Fruit fly (Drosophila melanogaster): ENCODE measurements around the gene CG34260.

The CG34260 gene

dm6 chr3L:20752964-20753363, 39.1 kb downstream of the CG34260 start:
- no peak for TF ChIP-seq fru (GFP tag; optimal IDR thresholded peaks at IDR 0.05)
- TF ChIP-seq brk (GFP tag; optimal IDR thresholded peaks at IDR 0.05) = no peak
- no peak for TF ChIP-seq CG9705 (GFP tag; optimal IDR thresholded peaks at IDR 0.05)
- no peak for TF ChIP-seq dmrt93B (GFP tag; optimal IDR thresholded peaks at IDR 0.05)
- TF ChIP-seq Abd-B (GFP tag; optimal IDR thresholded peaks at IDR 0.05) = no peak
- no peak for TF ChIP-seq Hnf4 (GFP tag; optimal IDR thresholded peaks at IDR 0.05)
- TF ChIP-seq Dif (GFP tag; optimal IDR thresholded peaks at IDR 0.05; ENCODE audit: partially characterized antibody) = no peak
- TF ChIP-seq dl (GFP tag; optimal IDR thresholded peaks at IDR 0.05; ENCODE audit: insufficient read depth in 1 of 2, partially characterized antibody in 2 of 2) = no peak
- no peak for TF ChIP-seq HLH106 (tag; optimal IDR thresholded peaks at IDR 0.05)
- no peak for TF ChIP-seq Sp1 (GFP tag; optimal IDR thresholded peaks at IDR 0.05)
- no peak for TF ChIP-seq tai (GFP tag; optimal IDR thresholded peaks at IDR 0.05)
- TF ChIP-seq Hr83 (GFP tag; optimal IDR thresholded peaks at IDR 0.05; ENCODE audit: poor library complexity, severe bottlenecking) = no peak
- TF ChIP-seq psq (GFP tag; optimal IDR thresholded peaks at IDR 0.05) = no peak
- no peak for TF ChIP-seq sage (GFP tag; optimal IDR thresholded peaks at IDR 0.05)
- TF ChIP-seq dsf (GFP tag; optimal IDR thresholded peaks at IDR 0.05; ENCODE audit: borderline replicate concordance) = no peak

DNA sequence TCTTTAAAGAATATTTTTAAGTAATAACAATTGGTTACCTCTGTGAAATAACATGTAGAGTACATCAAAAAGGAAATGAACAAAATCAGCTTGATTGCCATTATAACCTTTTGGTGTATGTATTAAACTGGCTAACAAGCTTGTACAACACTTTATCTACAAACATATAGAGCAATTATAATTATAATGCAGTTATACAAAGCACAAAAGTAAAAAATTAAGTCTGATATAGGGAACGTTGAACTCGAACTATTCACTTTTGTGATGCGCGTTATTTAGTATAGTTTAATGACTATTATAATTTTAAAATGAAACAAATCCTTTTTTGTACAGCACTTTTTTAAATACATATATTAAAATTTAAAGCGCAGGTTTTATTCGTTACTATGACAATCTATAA, 41.7 kb downstream of the CG34260 start, which contains the start of gene CG33912:
TSS of gene CG33912 (minus strand) at position 101 of the 400 bp plus-strand sequence.
- TF ChIP-seq foxo (GFP tag; optimal IDR thresholded peaks at IDR 0.05) (no peak), ey (GFP tag; optimal IDR thresholded peaks at IDR 0.05) (no peak), Hr83 (GFP tag; optimal IDR thresholded peaks at IDR 0.05; ENCODE audit: poor library complexity, severe bottlenecking) (no peak), CrebA (GFP tag; optimal IDR thresholded peaks at IDR 0.05; ENCODE audit: borderline replicate concordance) (no peak), tai (GFP tag; optimal IDR thresholded peaks at IDR 0.05) (no peak), Hr78 (GFP tag; optimal IDR thresholded peaks at IDR 0.05) (no peak)

dm6 chr3L:20758583-20758982, 44.7 kb downstream of the CG34260 start, which contains the start of gene CG43251:
CG43251 (plus strand) TSS chr3L:20758883.
- TF ChIP-seq rgr (GFP tag; optimal IDR thresholded peaks at IDR 0.05) (no peak), foxo (GFP tag; optimal IDR thresholded peaks at IDR 0.05) (no peak), OdsH (GFP tag; optimal IDR thresholded peaks at IDR 0.05) (no peak)

- TF ChIP-seq CG9705 (GFP tag; optimal IDR thresholded peaks at IDR 0.05) (no peak), Vsx2 (GFP tag; optimal IDR thresholded peaks at IDR 0.05; ENCODE audit: partially characterized antibody) (no peak), Myc (optimal IDR thresholded peaks at IDR 0.05) (no peak), pan (optimal IDR thresholded peaks at IDR 0.05) (no peak), Jra (GFP tag; optimal IDR thresholded peaks at IDR 0.05) (no peak)
These were observed 47.6 kb downstream of the CG34260 start for dm6 chr3L:20761482-20761881.

Data from whole organism, wandering third instar larva.